Fruit fly (Drosophila melanogaster): ENCODE data around the gene Blos3.

Blos3 gene

DNA sequence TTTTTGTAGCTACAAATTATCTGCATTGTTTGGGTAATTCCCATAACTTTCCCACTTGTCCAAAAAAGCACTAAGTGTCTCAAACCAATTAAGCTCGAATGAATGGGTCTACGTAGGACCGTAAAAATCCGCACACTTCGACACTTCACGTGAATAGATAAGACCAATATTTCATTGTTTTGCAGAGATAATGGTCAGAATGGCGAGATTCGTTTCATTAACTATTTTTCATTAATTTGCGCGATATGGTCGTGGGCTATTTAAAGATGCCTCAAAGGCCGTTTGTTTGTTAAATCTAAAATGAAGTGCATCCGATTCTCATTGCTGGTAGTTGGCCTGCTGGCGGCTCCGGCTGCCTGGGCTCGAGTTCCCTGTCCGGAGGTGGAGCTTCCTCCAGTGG lies 47.3 kb downstream of the Blos3 start, which contains the start of gene CG6839 (continued):
- TF ChIP-seq CG12155 (GFP tag; optimal IDR thresholded peaks at IDR 0.05) (no peak), CG1602 (GFP tag; optimal IDR thresholded peaks at IDR 0.05) (no peak), CG32772 (GFP tag; IDR thresholded peaks at IDR 0.05) (no peak), bigmax (GFP tag; optimal IDR thresholded peaks at IDR 0.05) (no peak)

DNA sequence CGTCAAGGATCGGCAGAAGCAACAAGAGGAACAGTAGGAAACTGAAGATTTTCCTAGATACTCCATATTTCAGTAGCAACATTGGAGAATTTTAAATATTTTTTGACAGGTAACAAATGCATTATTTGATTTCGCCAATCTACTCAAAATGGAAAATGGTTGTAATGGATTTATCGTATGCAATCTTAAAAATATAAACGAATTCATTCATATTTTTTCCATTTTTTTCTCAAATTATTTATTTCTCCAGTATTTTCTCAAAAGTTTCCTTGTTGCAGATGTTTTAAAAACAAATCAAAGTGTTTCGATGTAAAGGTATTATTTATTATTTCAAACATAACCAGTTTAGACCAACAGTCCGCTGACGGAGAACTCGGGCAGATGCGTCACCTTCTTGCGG lies 50.2 kb downstream of the Blos3 start, which contains the start of gene CG18223:
CG18223 (minus strand) TSS at position 101 of the 400 bp plus-strand sequence.
- TF ChIP-seq Spps (tag; optimal IDR thresholded peaks at IDR 0.05) (no peak), dan (GFP tag; IDR thresholded peaks at IDR 0.05) (no peak), CG13894 (tag; optimal IDR thresholded peaks at IDR 0.05) (no peak), maf-S (GFP tag; optimal IDR thresholded peaks at IDR 0.05) (no peak)
